Worm (Caenorhabditis elegans) whole organism, L4/young adult: ENCODE measurements around the gene fln-1.
A peak's percentile ranks its signal among the peaks of the same experiment; 100 is the strongest.

Experiments used
- W03F9.2 ChIP-seq: fragments of 150-350 bp; optimal IDR thresholded peaks from 2 replicates; lab custom pipeline; 2014; ENCODE audit warnings: missing biosample characterization, missing genetic modification characterization
- dao-5 ChIP-seq: sonication (generic microtip); optimal IDR thresholded peaks from 2 replicates; lab custom pipeline; 2016; ENCODE audit warnings: missing genotype, missing genetic modification characterization, moderate library complexity, missing compliant biosample characterization
- him-1 ChIP-seq: sonication (generic microtip); optimal IDR thresholded peaks from 2 replicates; lab custom pipeline; 2016; ENCODE audit warnings: missing genotype, missing genetic modification reagents, missing genetic modification characterization, missing compliant biosample characterization

The fln-1 gene

DNA sequence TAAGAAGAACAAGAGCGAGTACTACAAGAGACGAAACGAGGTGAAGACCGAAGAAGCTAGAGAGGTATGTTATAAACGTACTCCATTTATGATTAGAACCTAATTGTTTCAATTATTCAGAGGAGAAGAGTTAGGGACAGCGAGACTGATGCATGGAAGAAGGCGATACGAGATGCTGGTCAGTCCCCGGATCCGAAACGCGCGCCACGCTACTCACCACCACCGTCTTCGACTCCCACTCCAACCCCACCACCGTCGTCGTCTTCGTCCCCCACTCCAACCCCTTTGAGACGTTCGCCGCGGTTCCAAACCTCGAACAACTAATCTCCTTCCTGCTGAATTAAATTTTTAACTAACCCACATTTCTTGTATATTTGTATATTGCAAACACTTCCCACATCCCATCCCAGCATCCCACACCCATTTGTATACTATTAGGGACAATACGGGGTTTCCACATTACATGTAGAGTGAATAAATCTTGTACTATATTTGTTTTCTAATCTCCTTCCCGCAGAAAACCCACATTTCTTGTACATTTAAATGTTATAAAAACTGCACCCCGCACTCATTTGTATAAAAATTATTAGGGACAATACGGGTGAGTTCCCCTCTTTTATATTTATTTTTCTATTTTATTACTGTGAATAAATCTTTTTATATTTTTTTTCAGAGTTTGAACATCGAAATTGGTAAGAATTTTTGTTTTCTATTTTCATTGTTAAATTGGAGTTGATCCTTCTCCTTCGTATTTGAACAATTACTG, 11.7 kb upstream of the fln-1 start:
- TF ChIP-seq dao-5 (tag; lab: Kevin White, UChicago), result no peak
- no peak for TF ChIP-seq him-1 (tag; lab: Kevin White, UChicago)
- TF ChIP-seq W03F9.2 (tag; lab: Kevin White, UChicago), result no peak

DNA sequence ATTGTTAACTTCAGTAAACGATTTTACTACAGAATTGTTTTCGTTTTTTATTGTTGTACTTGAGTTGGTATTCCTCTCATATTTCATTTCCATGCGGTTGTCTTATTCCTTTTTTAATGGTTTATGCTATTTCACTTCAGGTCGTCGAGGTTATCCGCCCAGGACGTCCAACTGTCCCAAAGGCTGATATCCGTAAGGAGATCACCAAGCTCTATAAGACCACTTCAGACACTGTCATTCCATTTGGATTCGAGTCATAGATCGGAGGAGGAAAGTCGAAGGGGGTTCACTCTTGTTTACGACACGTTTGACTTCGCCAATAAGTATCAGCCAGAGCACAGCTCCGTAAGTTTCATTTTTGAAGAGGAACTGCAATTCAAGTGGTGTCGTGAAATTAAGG, 10.8 kb upstream of the fln-1 start, which contains the start of gene T07A9.14:
Gene T07A9.14, plus strand, starts transcription at position 124 of the 400 bp plus-strand sequence.
- TF ChIP-seq him-1 (tag; lab: Kevin White, UChicago) (no peak), W03F9.2 (tag; lab: Kevin White, UChicago) (no peak), dao-5 (tag; lab: Kevin White, UChicago) (no peak)

DNA sequence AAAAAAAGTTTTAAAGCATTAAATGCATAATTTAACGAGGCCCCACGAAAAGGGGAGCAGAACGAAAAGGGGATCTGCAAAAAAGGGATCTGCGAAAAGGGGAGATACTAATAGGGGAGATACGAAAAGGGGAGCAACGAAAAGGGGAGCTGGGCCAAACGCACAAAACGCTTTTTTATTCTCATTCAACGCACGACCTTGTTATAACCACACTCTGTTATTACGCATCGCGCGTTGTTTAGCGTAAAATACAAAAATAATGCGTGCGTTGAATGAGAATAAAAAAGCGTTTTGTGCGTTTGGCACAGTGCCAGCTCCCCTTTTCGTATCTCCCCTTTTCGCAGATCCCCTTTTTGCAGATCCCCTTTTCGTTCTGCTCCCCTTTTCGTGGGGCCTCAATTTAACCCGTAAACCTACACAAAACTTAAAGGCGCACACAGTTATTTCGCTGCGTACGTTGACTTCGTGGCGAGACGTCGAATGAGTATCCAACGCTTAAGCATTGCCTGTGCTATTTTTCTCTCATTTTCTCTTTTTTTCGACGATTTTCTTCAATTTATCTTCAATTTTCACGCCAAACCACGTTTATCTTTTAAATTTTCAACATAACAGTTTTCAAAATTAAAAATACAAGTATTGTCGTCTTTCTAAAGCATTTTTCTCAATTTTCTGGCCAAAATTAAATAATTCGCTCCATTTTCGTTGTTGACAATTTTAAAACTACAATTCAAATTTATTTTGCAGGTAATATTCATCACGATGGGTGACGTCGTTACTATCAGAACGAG, 9.5 kb upstream of the fln-1 start, which contains the start of gene rps-24:
Gene rps-24, plus strand, starts transcription at position 738 of the 788 bp plus-strand sequence.
- TF ChIP-seq him-1 (tag; lab: Kevin White, UChicago) (peak; percentile 51), dao-5 (tag; lab: Kevin White, UChicago) (peak; percentile 48), W03F9.2 (tag; lab: Kevin White, UChicago) (peak; percentile 87)

DNA sequence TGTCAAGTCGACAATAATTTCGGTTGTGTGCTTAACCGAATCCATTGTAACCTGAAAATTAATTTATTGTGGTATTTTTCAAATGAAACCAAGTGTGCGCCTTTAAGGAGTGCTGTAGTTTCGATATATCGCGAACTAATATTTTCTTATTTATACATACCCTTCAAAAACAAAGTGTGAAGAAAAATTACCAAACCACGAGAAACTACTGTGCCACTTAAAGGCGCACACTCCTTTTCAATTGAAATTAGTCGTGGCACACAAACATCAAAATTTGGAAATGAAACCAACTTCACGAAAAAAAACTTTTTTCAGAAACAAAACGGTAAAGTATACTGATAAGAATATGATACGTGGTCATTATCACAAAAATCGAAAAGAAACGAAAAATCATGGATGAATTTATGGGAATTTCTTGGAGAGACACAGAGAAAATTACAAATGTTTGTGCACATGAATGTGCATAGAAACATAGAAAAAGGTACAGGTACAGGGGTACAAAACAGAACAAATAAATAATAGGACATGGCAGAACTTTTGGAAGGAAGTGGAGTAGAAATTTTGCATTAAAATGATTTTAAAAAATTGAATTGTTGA, 7.4 kb upstream of the fln-1 start, which contains the start of gene spl-1:
Gene spl-1, minus strand, starts transcription at position 51 of the 597 bp plus-strand sequence.
- no peak for TF ChIP-seq him-1 (tag; lab: Kevin White, UChicago)
- TF ChIP-seq W03F9.2 (tag; lab: Kevin White, UChicago), result no peak
- TF ChIP-seq dao-5 (tag; lab: Kevin White, UChicago), result no peak

DNA sequence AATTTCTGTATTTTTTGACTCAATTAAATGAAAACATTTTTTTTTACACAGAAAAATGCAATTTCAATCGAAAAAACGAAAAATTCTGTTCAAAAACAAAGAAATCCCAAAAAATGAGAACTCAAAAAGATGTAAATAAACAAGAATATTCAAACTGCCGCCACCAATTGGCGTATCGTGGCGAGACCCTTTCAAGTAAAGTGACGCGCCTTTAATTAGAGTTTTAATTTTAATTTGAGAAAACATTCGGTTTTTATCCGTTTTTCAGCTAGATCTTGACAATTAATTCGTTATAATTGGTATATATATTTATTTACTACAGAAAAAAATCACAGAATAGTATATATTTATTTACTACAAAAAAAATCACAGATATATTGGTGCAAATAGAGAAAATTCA, 3.8 kb upstream of the fln-1 start:
- TF ChIP-seq dao-5 (tag; lab: Kevin White, UChicago), result no peak
- no peak for TF ChIP-seq W03F9.2 (tag; lab: Kevin White, UChicago)
- TF ChIP-seq him-1 (tag; lab: Kevin White, UChicago), result no peak

DNA sequence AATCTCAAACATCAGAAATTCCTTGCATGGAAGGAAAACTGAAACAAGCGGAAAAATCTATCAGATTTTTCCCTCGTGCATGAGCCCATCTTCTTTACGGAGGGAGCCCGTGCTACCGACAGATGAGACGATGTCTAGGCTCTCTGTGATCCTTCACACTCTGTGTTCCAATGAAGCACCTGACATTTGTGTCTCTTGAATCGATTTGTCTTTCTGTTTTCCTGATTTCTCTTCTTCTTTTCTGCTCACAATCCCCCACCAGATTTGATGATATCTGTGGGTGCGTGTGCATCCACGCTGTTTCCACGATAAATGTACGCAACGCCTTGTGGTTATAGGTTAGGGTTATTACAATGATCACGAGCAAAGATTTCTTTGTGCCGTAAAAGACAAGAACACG, 3.0 kb upstream of the fln-1 start:
- no peak for TF ChIP-seq him-1 (tag; lab: Kevin White, UChicago)
- no peak for TF ChIP-seq W03F9.2 (tag; lab: Kevin White, UChicago)
- no peak for TF ChIP-seq dao-5 (tag; lab: Kevin White, UChicago)

DNA sequence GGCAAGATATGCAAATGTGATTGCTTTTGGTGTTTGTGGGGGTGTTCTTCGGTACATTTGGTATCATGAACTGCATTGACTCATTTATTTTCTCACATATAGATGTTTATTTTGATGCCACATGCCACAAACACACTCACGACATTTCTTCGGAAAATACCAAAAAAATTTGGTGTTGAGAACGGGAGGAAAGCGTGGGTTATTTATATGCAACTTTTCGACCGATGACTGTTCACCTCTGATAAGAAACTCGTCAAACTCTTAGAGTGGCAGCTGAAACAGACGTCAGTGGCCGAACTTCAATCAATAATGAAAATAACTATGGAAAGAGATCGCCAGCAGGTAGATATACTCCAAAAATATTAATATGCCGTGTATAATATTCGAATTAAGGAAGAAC, 2.6 kb upstream of the fln-1 start:
- TF ChIP-seq W03F9.2 (tag; lab: Kevin White, UChicago), result no peak
- no peak for TF ChIP-seq dao-5 (tag; lab: Kevin White, UChicago)
- TF ChIP-seq him-1 (tag; lab: Kevin White, UChicago), result no peak

DNA sequence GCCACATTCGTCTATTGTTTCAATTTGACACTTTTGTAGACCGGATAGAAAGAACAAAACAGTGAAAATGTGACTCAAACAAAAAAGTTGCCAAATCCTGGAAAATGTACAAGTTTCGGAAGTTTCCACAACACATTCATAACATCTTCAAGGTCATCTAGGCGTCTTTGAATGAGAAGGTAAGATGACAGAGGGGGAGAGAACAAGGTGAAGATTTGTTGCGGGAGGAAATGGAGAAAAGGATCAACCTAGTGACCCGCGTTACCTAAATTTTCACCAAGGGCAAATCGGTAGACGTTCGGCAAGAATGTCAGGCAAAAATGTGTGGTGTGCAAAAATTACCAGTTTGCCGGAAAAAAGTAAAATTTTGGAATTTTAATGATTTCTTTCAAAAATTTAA, 2.0 kb upstream of the fln-1 start:
- no peak for TF ChIP-seq him-1 (tag; lab: Kevin White, UChicago)

DNA sequence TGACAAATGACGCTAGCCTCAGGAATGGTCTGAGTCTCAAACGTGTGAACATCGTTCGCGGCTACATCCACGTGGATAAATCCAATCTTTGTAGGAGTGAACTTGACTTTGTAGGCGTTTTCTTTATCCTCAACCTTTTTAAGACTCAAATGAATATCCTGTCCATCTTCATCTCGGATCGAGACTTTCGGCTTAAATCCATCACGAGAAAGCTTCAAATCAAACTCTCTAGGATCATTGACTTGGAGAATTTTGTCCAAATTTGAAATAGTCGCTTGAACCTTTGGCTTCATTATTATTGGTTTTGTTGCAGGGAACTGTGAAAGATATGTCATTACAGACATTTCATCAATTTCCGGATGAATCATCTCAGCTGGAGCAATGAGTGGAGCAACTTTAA, 1.9 kb downstream of the fln-1 start:
- TF ChIP-seq W03F9.2 (tag; lab: Kevin White, UChicago) (no peak), dao-5 (tag; lab: Kevin White, UChicago) (no peak), him-1 (tag; lab: Kevin White, UChicago) (no peak)

DNA sequence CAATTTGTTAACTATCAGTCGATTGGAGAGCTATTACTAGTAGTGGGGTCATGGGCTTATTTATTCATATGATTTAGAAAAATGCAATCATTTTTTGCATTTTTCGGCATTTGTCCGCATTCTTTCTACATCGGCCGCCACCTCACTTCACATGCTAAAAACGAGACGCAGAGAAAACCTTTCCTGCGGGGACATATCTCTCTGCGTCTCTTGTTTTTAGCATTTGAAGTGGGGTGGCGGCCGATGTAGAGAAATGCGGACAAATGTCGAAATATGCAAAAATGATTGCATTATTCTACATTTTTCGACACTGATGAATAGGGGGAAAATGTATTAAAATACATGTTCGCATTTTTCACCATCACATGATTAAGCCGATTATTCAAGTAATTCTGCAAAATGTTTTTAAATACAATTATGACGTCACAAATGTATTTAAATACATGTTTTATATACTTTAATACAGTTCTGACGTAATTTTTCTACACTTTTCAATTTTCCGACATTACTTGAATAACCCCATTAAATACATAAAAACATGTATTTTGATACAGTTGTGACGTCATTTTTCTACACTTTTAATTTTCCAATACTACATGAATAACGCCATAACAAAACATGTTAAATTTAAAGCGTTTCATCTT, 3.5 kb downstream of the fln-1 start:
- TF ChIP-seq dao-5 (tag; lab: Kevin White, UChicago), result no peak

DNA sequence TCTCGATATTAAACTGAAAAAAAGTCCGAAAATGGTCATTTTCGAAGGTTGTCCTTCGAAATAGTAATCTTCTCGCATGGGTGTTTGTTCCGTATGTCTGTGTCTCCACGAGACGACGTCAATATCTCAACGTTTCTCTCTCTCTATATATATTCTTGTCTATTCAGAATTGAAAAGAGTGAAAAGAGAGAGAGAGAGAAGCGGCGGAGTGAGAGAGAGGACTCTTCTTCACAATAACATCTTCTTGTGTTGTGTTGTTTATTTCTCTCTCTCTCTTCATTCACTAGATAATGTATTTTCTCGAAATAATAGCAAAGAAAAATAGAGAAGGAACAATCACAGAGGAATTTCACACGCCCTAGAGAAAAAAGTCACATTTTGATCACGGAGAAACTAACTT, 9.4 kb downstream of the fln-1 start:
- TF ChIP-seq W03F9.2 (tag; lab: Kevin White, UChicago) (no peak), him-1 (tag; lab: Kevin White, UChicago) (no peak), dao-5 (tag; lab: Kevin White, UChicago) (no peak)

DNA sequence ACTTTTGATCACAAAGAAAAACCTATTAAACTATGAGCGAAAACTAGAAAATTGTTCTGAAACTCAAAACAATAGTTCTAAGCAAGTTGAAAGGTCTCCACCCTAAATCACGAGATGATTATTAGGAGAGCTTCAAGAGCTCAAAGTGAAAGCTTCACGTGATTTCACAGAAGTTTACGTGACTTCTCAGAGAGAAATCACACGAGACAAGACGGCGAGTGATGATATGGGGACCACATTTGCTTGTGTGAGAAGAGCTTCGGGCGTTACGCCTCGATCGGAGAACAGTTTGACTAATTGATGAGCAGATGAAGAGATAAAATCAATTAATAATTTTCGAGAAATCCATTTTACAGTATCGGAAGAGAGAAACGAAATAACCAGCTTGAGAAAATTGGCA, 10.8 kb downstream of the fln-1 start:
- TF ChIP-seq W03F9.2 (tag; lab: Kevin White, UChicago), result no peak
- TF ChIP-seq dao-5 (tag; lab: Kevin White, UChicago), result no peak

DNA sequence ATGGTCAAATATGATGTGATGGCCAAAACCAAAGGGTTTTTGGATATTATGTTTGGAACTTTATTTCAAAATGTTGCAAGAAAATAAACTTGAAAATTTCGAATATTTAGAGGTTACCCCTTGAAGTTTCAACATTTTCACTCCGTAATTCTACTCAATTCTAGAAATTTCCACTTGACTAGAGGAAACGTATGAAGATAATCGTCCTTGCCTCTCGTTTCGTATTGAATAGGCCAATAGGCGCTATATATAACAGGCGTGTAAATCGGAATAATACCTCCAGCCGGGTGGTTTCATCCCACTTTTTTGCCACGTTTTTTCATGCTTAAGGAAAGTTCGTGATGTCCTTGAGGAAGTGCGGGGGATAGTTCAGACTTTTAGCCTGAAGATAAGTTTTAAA, 32.5 kb downstream of the fln-1 start:
- no peak for TF ChIP-seq dao-5 (tag; lab: Kevin White, UChicago)
